Fruit fly (Drosophila melanogaster) whole organism, embryonic: Measurements from ENCODE around the gene Spn38F.
A peak's percentile ranks its signal among the peaks of the same experiment; 100 is the strongest.

Experiments used
- Antp ChIP-seq: fragments of 200-800 bp; sonication (Bioruptor generic); optimal IDR thresholded peaks from 3 replicates; lab custom pipeline; 2016; ENCODE audit warnings: missing biosample characterization, missing genetic modification characterization
- C15 ChIP-seq: fragments of 200-800 bp; sonication (Bioruptor generic); IDR thresholded peaks from 3 replicates; pipeline ENCODE4 v1.3.6; 2022; ENCODE audit warnings: missing biosample characterization, missing genetic modification characterization
- CG10654 ChIP-seq: fragments of 200-800 bp; sonication (Bioruptor generic); optimal IDR thresholded peaks from 2 replicates; lab custom pipeline; 2016; ENCODE audit warnings: missing biosample characterization, missing genetic modification characterization
- CG11398 ChIP-seq: fragments of 200-800 bp; sonication (Bioruptor generic); optimal IDR thresholded peaks from 2 replicates; lab custom pipeline; 2016; ENCODE audit warnings: missing biosample characterization, missing genetic modification characterization
- CG12236 ChIP-seq: fragments of 200-800 bp; sonication (Bioruptor generic); optimal IDR thresholded peaks from 2 replicates; lab custom pipeline; 2016; ENCODE audit warnings: missing biosample characterization, missing genetic modification characterization
- CG13287 ChIP-seq: fragments of 200-800 bp; sonication (Bioruptor generic); IDR thresholded peaks from 2 replicates; pipeline ENCODE4 v1.3.6; 2022; ENCODE audit warnings: missing biosample characterization, missing genetic modification characterization; ENCODE audit not compliant: partially characterized antibody
- CG15073 ChIP-seq: fragments of 200-800 bp; sonication (Bioruptor generic); optimal IDR thresholded peaks from 2 replicates; lab custom pipeline; 2016; ENCODE audit warnings: missing biosample characterization, missing genetic modification characterization
- CG15514 ChIP-seq: fragments of 200-800 bp; sonication (Bioruptor generic); optimal IDR thresholded peaks from 3 replicates; lab custom pipeline; 2017; ENCODE audit warnings: missing biosample characterization, missing genetic modification characterization, mild to moderate bottlenecking, moderate library complexity, missing genetic modification reagents
- CG15601 ChIP-seq: fragments of 200-800 bp; sonication (Bioruptor generic); optimal IDR thresholded peaks from 3 replicates; lab custom pipeline; 2019; ENCODE audit warnings: missing biosample characterization, mild to moderate bottlenecking, missing genetic modification characterization, moderate library complexity
- CG16779 ChIP-seq: fragments of 200-800 bp; sonication (Bioruptor generic); IDR thresholded peaks from 2 replicates; pipeline ENCODE4 v1.3.6; 2022; ENCODE audit warnings: missing biosample characterization, missing genetic modification characterization
- CG17385 ChIP-seq: fragments of 200-800 bp; sonication (Bioruptor generic); optimal IDR thresholded peaks from 3 replicates; lab custom pipeline; 2018; ENCODE audit warnings: missing biosample characterization, mild to moderate bottlenecking, missing genetic modification characterization
- CG2129 ChIP-seq: fragments of 200-800 bp; sonication (Bioruptor generic); IDR thresholded peaks from 2 replicates; pipeline ENCODE4 v1.3.6; 2022; ENCODE audit warnings: missing biosample characterization, missing genetic modification characterization; ENCODE audit not compliant: partially characterized antibody
- CG30020 ChIP-seq: fragments of 200-800 bp; optimal IDR thresholded peaks from 2 replicates; lab custom pipeline; 2019; ENCODE audit warnings: missing biosample characterization, mild to moderate bottlenecking, missing genetic modification characterization, moderate library complexity
- CG30403 ChIP-seq: fragments of 200-800 bp; sonication (Bioruptor generic); optimal IDR thresholded peaks from 3 replicates; lab custom pipeline; 2016; ENCODE audit warnings: missing biosample characterization, missing genetic modification characterization
- CG30431 ChIP-seq: fragments of 200-800 bp; sonication (Bioruptor generic); optimal IDR thresholded peaks from 2 replicates; lab custom pipeline; 2017; ENCODE audit warnings: missing biosample characterization, missing genetic modification characterization
- CG34376 ChIP-seq: fragments of 200-800 bp; sonication (Bioruptor generic); optimal IDR thresholded peaks from 2 replicates; lab custom pipeline; 2018; ENCODE audit warnings: missing biosample characterization, mild to moderate bottlenecking, missing genetic modification characterization
- CG34422 ChIP-seq: fragments of 200-800 bp; sonication (Bioruptor generic); IDR thresholded peaks from 3 replicates; pipeline ENCODE4 v1.3.6; 2022; ENCODE audit warnings: missing biosample characterization, missing genetic modification characterization
- CG3726 ChIP-seq: fragments of 200-800 bp; sonication (Bioruptor generic); IDR thresholded peaks from 3 replicates; pipeline ENCODE4, ENCODE4 v1.3.6; 2022; ENCODE audit warnings: missing biosample characterization, missing genetic modification characterization
- CG4617 ChIP-seq: fragments of 200-800 bp; sonication (Bioruptor generic); optimal IDR thresholded peaks from 3 replicates; lab custom pipeline; 2016; ENCODE audit warnings: missing biosample characterization, missing genetic modification characterization, borderline replicate concordance
- CG5180 ChIP-seq: fragments of 200-800 bp; sonication (Bioruptor generic); optimal IDR thresholded peaks from 3 replicates; lab custom pipeline; 2017; ENCODE audit warnings: missing biosample characterization, missing genetic modification characterization, mild to moderate bottlenecking, moderate library complexity, missing genetic modification reagents
- CG8359 ChIP-seq: fragments of 200-800 bp; sonication (Bioruptor generic); optimal IDR thresholded peaks from 2 replicates; lab custom pipeline; 2017; ENCODE audit warnings: missing biosample characterization, mild to moderate bottlenecking, missing genetic modification characterization, borderline replicate concordance
- CG8478 ChIP-seq: fragments of >200 bp; optimal IDR thresholded peaks from 2 replicates; lab custom pipeline; 2018
- CHES-1-like ChIP-seq: fragments of 200-800 bp; sonication (Bioruptor generic); optimal IDR thresholded peaks from 2 replicates; lab custom pipeline; 2016; ENCODE audit warnings: missing biosample characterization, missing genetic modification characterization
- Chrac-16 ChIP-seq: fragments of 200-800 bp; sonication (Bioruptor generic); optimal IDR thresholded peaks from 3 replicates; lab custom pipeline; 2016; ENCODE audit warnings: missing biosample characterization, missing genetic modification characterization
- D19A ChIP-seq: fragments of 200-800 bp; optimal IDR thresholded peaks from 3 replicates; lab custom pipeline; 2019; ENCODE audit warnings: missing biosample characterization, mild to moderate bottlenecking, missing genetic modification characterization, moderate library complexity
- Deaf1 ChIP-seq: fragments of 200-800 bp; optimal IDR thresholded peaks from 3 replicates; lab custom pipeline; 2019; ENCODE audit warnings: missing biosample characterization, mild to moderate bottlenecking, missing genetic modification characterization, moderate library complexity
- Dek ChIP-seq: fragments of 200-800 bp; sonication (Bioruptor generic); optimal IDR thresholded peaks from 3 replicates; lab custom pipeline; 2019; ENCODE audit warnings: missing biosample characterization, mild to moderate bottlenecking, missing genetic modification characterization, moderate library complexity
- E2f1 ChIP-seq: fragments of 200-800 bp; sonication (Bioruptor generic); IDR thresholded peaks from 2 replicates; pipeline ENCODE4 v1.3.6; 2022; ENCODE audit warnings: missing biosample characterization, missing genetic modification characterization
- H15 ChIP-seq: fragments of 200-800 bp; sonication (Bioruptor generic); IDR thresholded peaks from 3 replicates; pipeline ENCODE4 v1.3.6; 2022; ENCODE audit warnings: missing biosample characterization, missing genetic modification characterization
- Hsf ChIP-seq: fragments of 200-800 bp; sonication (Bioruptor generic); optimal IDR thresholded peaks from 3 replicates; lab custom pipeline; 2016; ENCODE audit warnings: missing biosample characterization, missing genetic modification characterization
- Lhr ChIP-seq: fragments of 200-800 bp; sonication (Bioruptor generic); optimal IDR thresholded peaks from 3 replicates; lab custom pipeline; 2017; ENCODE audit warnings: mild to moderate bottlenecking, missing biosample characterization, missing genetic modification reagents, missing genetic modification characterization
- Meics ChIP-seq: fragments of 200-800 bp; sonication (Bioruptor generic); optimal IDR thresholded peaks from 2 replicates; lab custom pipeline; 2017; ENCODE audit warnings: missing biosample characterization, mild to moderate bottlenecking, missing genetic modification characterization
- NFAT ChIP-seq: fragments of 200-800 bp; sonication (Bioruptor generic); IDR thresholded peaks from 2 replicates; pipeline ENCODE4 v1.3.6; 2022; ENCODE audit warnings: missing biosample characterization, missing genetic modification characterization
- Nf-YB ChIP-seq: fragments of 200-800 bp; sonication (Bioruptor generic); optimal IDR thresholded peaks from 3 replicates; lab custom pipeline; 2019; ENCODE audit warnings: missing biosample characterization, mild to moderate bottlenecking, missing genetic modification characterization, moderate library complexity
- Nf-YC ChIP-seq: fragments of 200-800 bp; optimal IDR thresholded peaks from 3 replicates; lab custom pipeline; 2019; ENCODE audit warnings: missing biosample characterization, mild to moderate bottlenecking, missing genetic modification characterization, moderate library complexity
- ara ChIP-seq: fragments of 200-800 bp; sonication (Bioruptor generic); IDR thresholded peaks from 2 replicates; pipeline ENCODE4 v1.3.6; 2022; ENCODE audit warnings: missing biosample characterization, missing genetic modification characterization
- ase ChIP-seq: fragments of 200-800 bp; sonication (Bioruptor generic); IDR thresholded peaks from 3 replicates; pipeline ENCODE4 v1.3.6; 2022; ENCODE audit warnings: missing biosample characterization, missing genetic modification characterization
- croc ChIP-seq: fragments of 200-800 bp; sonication (Bioruptor generic); conservative IDR thresholded peaks from 3 replicates; pipeline ENCODE4 v1.3.6; 2022; ENCODE audit warnings: missing biosample characterization, missing genetic modification characterization
- danr ChIP-seq: fragments of 200-800 bp; sonication (Bioruptor generic); IDR thresholded peaks from 2 replicates; pipeline ENCODE4 v1.3.6; 2022; ENCODE audit warnings: missing biosample characterization, missing genetic modification characterization
- exex ChIP-seq: fragments of 200-800 bp; sonication (Bioruptor generic); optimal IDR thresholded peaks from 4 replicates; lab custom pipeline; 2018; ENCODE audit warnings: missing biosample characterization, mild to moderate bottlenecking, missing genetic modification characterization, moderate library complexity
- fru ChIP-seq: fragments of >200 bp; optimal IDR thresholded peaks from 2 replicates; lab custom pipeline; 2017
- grn ChIP-seq: fragments of 200-800 bp; sonication (Bioruptor generic); optimal IDR thresholded peaks from 3 replicates; lab custom pipeline; 2017; ENCODE audit warnings: missing biosample characterization, missing genetic modification characterization
- jing ChIP-seq: fragments of 200-800 bp; sonication (Bioruptor generic); optimal IDR thresholded peaks from 2 replicates; lab custom pipeline; 2018; ENCODE audit warnings: missing biosample characterization, mild to moderate bottlenecking, missing genetic modification characterization
- kay ChIP-seq: fragments of 200-800 bp; sonication (Bioruptor generic); optimal IDR thresholded peaks from 2 replicates; lab custom pipeline; 2016; ENCODE audit warnings: missing biosample characterization, missing genetic modification characterization
- lilli ChIP-seq: fragments of 200-800 bp; sonication (Bioruptor generic); optimal IDR thresholded peaks from 3 replicates; lab custom pipeline; 2016; ENCODE audit warnings: missing biosample characterization, missing genetic modification characterization
- run ChIP-seq: fragments of 200-800 bp; sonication (Bioruptor generic); optimal IDR thresholded peaks from 3 replicates; lab custom pipeline; 2018; ENCODE audit warnings: missing biosample characterization, mild to moderate bottlenecking, missing genetic modification characterization
- sens-2 ChIP-seq: fragments of 200-800 bp; sonication (Bioruptor generic); IDR thresholded peaks from 2 replicates; pipeline ENCODE4 v1.3.6; 2022; ENCODE audit warnings: missing biosample characterization, missing genetic modification characterization
- stwl ChIP-seq: fragments of 200-800 bp; sonication (Bioruptor generic); optimal IDR thresholded peaks from 3 replicates; lab custom pipeline; 2018; ENCODE audit warnings: missing biosample characterization, mild to moderate bottlenecking, missing genetic modification characterization, moderate library complexity
- sug ChIP-seq: fragments of 200-800 bp; optimal IDR thresholded peaks from 2 replicates; lab custom pipeline; 2019; ENCODE audit warnings: missing biosample characterization, mild to moderate bottlenecking, missing genetic modification characterization, moderate library complexity
- tll ChIP-seq, 2 experiments: fragments of 200-800 bp in 1 of 2; fragments of >200 bp in 1 of 2; sonication (Bioruptor generic) in 1 of 2; optimal IDR thresholded peaks; 2 replicates each; lab custom pipeline; 2017 to 2019; ENCODE audit warnings: missing biosample characterization in 2 of 2, missing genetic modification characterization in 2 of 2, mild to moderate bottlenecking in 1 of 2, moderate library complexity in 1 of 2
- vfl ChIP-seq: fragments of 200-800 bp; sonication (Bioruptor generic); optimal IDR thresholded peaks from 2 replicates; lab custom pipeline; 2016; ENCODE audit warnings: missing biosample characterization, missing genetic modification characterization
- wek ChIP-seq: fragments of 200-800 bp; sonication (Bioruptor generic); optimal IDR thresholded peaks from 3 replicates; lab custom pipeline; 2018; ENCODE audit warnings: missing biosample characterization, mild to moderate bottlenecking, missing genetic modification characterization, moderate library complexity

Gene Spn38F

DNA sequence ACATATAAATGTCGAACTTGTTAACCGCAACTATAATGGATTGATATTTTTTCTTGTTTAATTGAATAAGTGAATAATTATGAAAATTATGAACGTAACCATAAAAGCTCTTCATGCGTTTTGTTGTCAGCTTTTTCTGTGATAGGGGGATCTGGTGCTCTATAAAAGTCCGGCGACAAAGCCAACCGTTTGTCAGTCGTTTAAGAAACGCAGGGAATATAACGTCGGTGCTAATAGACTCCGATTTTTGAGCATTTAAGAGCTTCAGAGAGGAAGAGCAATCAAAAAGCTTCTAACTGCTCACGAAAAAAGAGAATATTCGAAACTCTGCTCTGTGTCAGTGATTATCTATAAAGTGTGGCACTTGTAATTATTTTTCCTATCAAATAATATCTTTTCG is 6.7 kb downstream of the Spn38F start, which contains the start of gene CG31674 (continued):
- TF ChIP-seq ase (GFP tag; lab: Robert Waterston, UW): no peak
- TF ChIP-seq CG2129: no peak
- no peak for TF ChIP-seq Antp (GFP tag; lab: Kevin White, UChicago)
- no peak for TF ChIP-seq CG12236 (GFP tag; lab: Kevin White, UChicago)
- peak; percentile 79 for TF ChIP-seq exex
- no peak for TF ChIP-seq CG11398
- TF ChIP-seq NFAT (GFP tag; lab: Robert Waterston, UW): peak; percentile 13; the same call in 1 of the 2 replicates
- no peak for TF ChIP-seq sens-2 (GFP tag; lab: Robert Waterston, UW)
- no peak for TF ChIP-seq H15 (GFP tag; lab: Robert Waterston, UW)
- no peak for TF ChIP-seq CG34422 (GFP tag; lab: Robert Waterston, UW)
- TF ChIP-seq CG17385 (GFP tag; lab: Kevin White, UChicago): peak; percentile 39
- no peak for TF ChIP-seq CG4617 (GFP tag; lab: Kevin White, UChicago)
- TF ChIP-seq CG15073 (GFP tag; lab: Kevin White, UChicago): no peak
- TF ChIP-seq Nf-YB (GFP tag; lab: Kevin White, UChicago): no peak
- no peak for TF ChIP-seq CG30431 (GFP tag; lab: Kevin White, UChicago)
- no peak for TF ChIP-seq croc (GFP tag; lab: Robert Waterston, UW)
- no peak for TF ChIP-seq Deaf1 (tag; lab: Kevin White, UChicago)
- no peak for TF ChIP-seq Chrac-16 (GFP tag; lab: Kevin White, UChicago)
- TF ChIP-seq vfl (GFP tag; lab: Kevin White, UChicago): no peak
- TF ChIP-seq CG3726 (GFP tag; lab: Robert Waterston, UW): no peak
- TF ChIP-seq C15 (GFP tag; lab: Robert Waterston, UW): no peak
- TF ChIP-seq danr: no peak
- TF ChIP-seq grn: peak; percentile 28
- no peak for TF ChIP-seq Dek (tag; lab: Kevin White, UChicago)
- TF ChIP-seq D19A (tag; lab: Kevin White, UChicago): peak; percentile 81
- no peak for TF ChIP-seq tll (GFP tag; optimal IDR thresholded peaks at IDR 0.05; lab: Kevin White, UChicago)
- TF ChIP-seq CG15601: peak; percentile 6
- no peak for TF ChIP-seq jing (GFP tag; lab: Kevin White, UChicago)
- TF ChIP-seq Nf-YC (tag; lab: Kevin White, UChicago): peak; percentile 31
- TF ChIP-seq CG10654 (GFP tag; lab: Kevin White, UChicago): no peak
- TF ChIP-seq CG8359: no peak
- TF ChIP-seq fru: no peak
- TF ChIP-seq Meics (GFP tag; lab: Kevin White, UChicago): no peak
- TF ChIP-seq Lhr (GFP tag; lab: Kevin White, UChicago): no peak
- TF ChIP-seq CG30403 (GFP tag; lab: Kevin White, UChicago): no peak
- TF ChIP-seq CG16779 (GFP tag; lab: Robert Waterston, UW): no peak
- TF ChIP-seq CG15514 (GFP tag; lab: Kevin White, UChicago): peak; percentile 11
- no peak for TF ChIP-seq lilli
- no peak for TF ChIP-seq stwl (tag; lab: Kevin White, UChicago)
- TF ChIP-seq kay: no peak
- no peak for TF ChIP-seq ara
- no peak for TF ChIP-seq Hsf (GFP tag; lab: Kevin White, UChicago)
- peak; percentile 23 for TF ChIP-seq CG5180 (GFP tag; lab: Kevin White, UChicago)
- no peak for TF ChIP-seq CG30020 (tag; lab: Kevin White, UChicago)
- TF ChIP-seq wek: no peak
- TF ChIP-seq CG8478 (lab: Kevin White, UChicago): no peak
- TF ChIP-seq E2f1 (GFP tag; lab: Robert Waterston, UW): no peak
- TF ChIP-seq run (tag; lab: Kevin White, UChicago): no peak
- TF ChIP-seq CHES-1-like (GFP tag; lab: Kevin White, UChicago): no peak
- peak; percentile 61 for TF ChIP-seq CG34376 (GFP tag; lab: Kevin White, UChicago)
- peak; percentile 53; the same call in 1 of the 2 replicates for TF ChIP-seq CG13287 (GFP tag; lab: Robert Waterston, UW)
- peak; percentile 37 for TF ChIP-seq sug
